In genomic region chrX:8890974-8891373, dm6 we compare ENCODE assay signal across 1 fruit fly cellular context.
TF ChIP-seq lines count a peak whose summit lies in the region.

No protein-coding gene starts in this region.

TF ChIP-seq in whole organism, embryonic, 481 proteins besides CTCF, POLR2A, EP300 and RAD21 (continued from another document):
- peak; percentile 85 for TF ChIP-seq Med (GFP tag; lab: Kevin White, UChicago)
- 0 out of 2 replicates have a peak, but pooled peaks have one; percentile 15 for TF ChIP-seq CG11247 (GFP tag; IDR thresholded peaks at IDR 0.05; lab: Robert Waterston, UW)
- no peak for TF ChIP-seq CG30020 (tag; optimal IDR thresholded peaks at IDR 0.05; lab: Kevin White, UChicago)
- TF ChIP-seq NK7.1 (GFP tag; optimal IDR thresholded peaks at IDR 0.05; lab: Kevin White, UChicago), result no peak
- no peak for TF ChIP-seq rib (GFP tag; IDR thresholded peaks at IDR 0.05; lab: Robert Waterston, UW)
- TF ChIP-seq ara (GFP tag; IDR thresholded peaks at IDR 0.05; lab: Robert Waterston, UW), result no peak
- peak; percentile 64; the same call in 1 of the 3 replicates for TF ChIP-seq ci (GFP tag; IDR thresholded peaks at IDR 0.05; lab: Robert Waterston, UW)
- TF ChIP-seq Bgb (GFP tag; IDR thresholded peaks at IDR 0.05; lab: Robert Waterston, UW; ENCODE audit: partially characterized antibody), result no peak
- TF ChIP-seq B-H1 (GFP tag; IDR thresholded peaks at IDR 0.05; lab: Robert Waterston, UW), result no peak
- TF ChIP-seq CG2129 (GFP tag; IDR thresholded peaks at IDR 0.05; lab: Robert Waterston, UW; ENCODE audit: partially characterized antibody), result no peak
- no peak for TF ChIP-seq Spps (tag; optimal IDR thresholded peaks at IDR 0.05; lab: Kevin White, UChicago)
- TF ChIP-seq cwo (GFP tag; optimal IDR thresholded peaks at IDR 0.05; lab: Kevin White, UChicago), result no peak
- peak; percentile 15; the same call in 1 of the 3 replicates for TF ChIP-seq Aef1 (GFP tag; IDR thresholded peaks at IDR 0.05; lab: Robert Waterston, UW)
- TF ChIP-seq CG3726 (GFP tag; IDR thresholded peaks at IDR 0.05; lab: Robert Waterston, UW), result no peak
- TF ChIP-seq CG32772 (GFP tag; IDR thresholded peaks at IDR 0.05; lab: Robert Waterston, UW), result no peak
- TF ChIP-seq CG32767 (GFP tag; IDR thresholded peaks at IDR 0.05; lab: Robert Waterston, UW), result no peak
- no peak for TF ChIP-seq luna (GFP tag; optimal IDR thresholded peaks at IDR 0.05; lab: Kevin White, UChicago)
- no peak for TF ChIP-seq CG4730 (GFP tag; IDR thresholded peaks at IDR 0.05; lab: Robert Waterston, UW)
- no peak for TF ChIP-seq Adf1 (GFP tag; IDR thresholded peaks at IDR 0.05; lab: Robert Waterston, UW)
- no peak for TF ChIP-seq CG13624 (GFP tag; optimal IDR thresholded peaks at IDR 0.05; lab: Kevin White, UChicago)
- peak; percentile 37 for TF ChIP-seq mam (GFP tag; optimal IDR thresholded peaks at IDR 0.05; lab: Kevin White, UChicago)
- TF ChIP-seq CG30403 (GFP tag; optimal IDR thresholded peaks at IDR 0.05; lab: Kevin White, UChicago), result peak; percentile 27
- no peak for TF ChIP-seq Hmr (GFP tag; optimal IDR thresholded peaks at IDR 0.05; lab: Kevin White, UChicago)
- TF ChIP-seq disco-r (GFP tag; optimal IDR thresholded peaks at IDR 0.05; lab: Kevin White, UChicago), result no peak
- no peak for TF ChIP-seq trem (tag; optimal IDR thresholded peaks at IDR 0.05; lab: Kevin White, UChicago)
- no peak for TF ChIP-seq CG2202 (tag; optimal IDR thresholded peaks at IDR 0.05; lab: Kevin White, UChicago)
- no peak for TF ChIP-seq CG33557 (GFP tag; optimal IDR thresholded peaks at IDR 0.05; lab: Kevin White, UChicago)
